Worm (Caenorhabditis elegans): ENCODE data around the gene ugt-34.

- TF ChIP-seq ceh-82 (tag; optimal IDR thresholded peaks at IDR 0.05) (no peak), nfya-1 (tag; optimal IDR thresholded peaks at IDR 0.05; ENCODE audit: insufficient read depth) (no peak), zag-1 (tag; optimal IDR thresholded peaks at IDR 0.05) (no peak), egl-5 (tag; optimal IDR thresholded peaks at IDR 0.05) (no peak), nhr-11 (tag; optimal IDR thresholded peaks at IDR 0.05) (no peak), unc-62 (GFP tag; optimal IDR thresholded peaks at IDR 0.05) (no peak), unc-39 (tag; optimal IDR thresholded peaks at IDR 0.05) (no peak), snpc-4 (tag; optimal IDR thresholded peaks at IDR 0.05) (no peak), tbx-2 (tag; optimal IDR thresholded peaks at IDR 0.05) (no peak), mdl-1 (tag; optimal IDR thresholded peaks at IDR 0.05) (no peak), fkh-10 (GFP tag; optimal IDR thresholded peaks at IDR 0.05) (no peak), nhr-28 (tag; optimal IDR thresholded peaks at IDR 0.05) (no peak), egl-27 (tag; optimal IDR thresholded peaks at IDR 0.05) (no peak)
Measured at ce11 chrV:10683458-10683857, 26.7 kb upstream of the ugt-34 start.
